Worm (Caenorhabditis elegans) whole organism, late embryonic: ENCODE measurements around the gene T07F12.2.

ENCODE experiments used
- C08G9.2 ChIP-seq: sonication (generic microtip); optimal IDR thresholded peaks from 2 replicates; lab custom pipeline; 2016; ENCODE audit warnings: mild to moderate bottlenecking, missing genetic modification characterization, moderate library complexity, missing compliant biosample characterization
- F13H6.1 ChIP-seq: sonication (generic microtip); optimal IDR thresholded peaks from 2 replicates; lab custom pipeline; 2016; ENCODE audit warnings: missing genetic modification characterization, missing compliant biosample characterization
- K02D7.2 ChIP-seq: sonication (generic microtip); optimal IDR thresholded peaks from 2 replicates; lab custom pipeline; 2017; ENCODE audit warnings: mild to moderate bottlenecking, missing genetic modification characterization, missing compliant biosample characterization
- Y22D7AL.16 ChIP-seq: sonication (generic microtip); optimal IDR thresholded peaks from 2 replicates; lab custom pipeline; 2016; ENCODE audit warnings: missing genetic modification characterization, missing compliant biosample characterization
- ceh-2 ChIP-seq: sonication (generic microtip); optimal IDR thresholded peaks from 2 replicates; lab custom pipeline; 2016; ENCODE audit warnings: missing genotype, missing genetic modification characterization, missing compliant biosample characterization
- ceh-24 ChIP-seq: sonication (generic microtip); optimal IDR thresholded peaks from 2 replicates; lab custom pipeline; 2016; ENCODE audit warnings: mild to moderate bottlenecking, missing genetic modification characterization, missing compliant biosample characterization
- ceh-31 ChIP-seq: sonication (generic microtip); optimal IDR thresholded peaks from 2 replicates; lab custom pipeline; 2016; ENCODE audit warnings: missing genetic modification characterization, missing compliant biosample characterization
- ceh-34 ChIP-seq: sonication (generic microtip); optimal IDR thresholded peaks from 2 replicates; lab custom pipeline; 2016; ENCODE audit warnings: mild to moderate bottlenecking, missing genetic modification characterization, missing compliant biosample characterization
- ceh-45 ChIP-seq: fragments of 200-800 bp; sonication (Bioruptor generic); IDR thresholded peaks from 2 replicates; pipeline ENCODE4 v1.3.6; 2022; ENCODE audit warnings: missing genetic modification reagents, missing genetic modification characterization, missing compliant biosample characterization
- ceh-48 ChIP-seq: sonication (generic microtip); optimal IDR thresholded peaks from 2 replicates; lab custom pipeline; 2016; ENCODE audit warnings: missing genetic modification characterization, inconsistent platforms, missing compliant biosample characterization
- ceh-6 ChIP-seq: fragments of 200-800 bp; sonication (Bioruptor generic); optimal IDR thresholded peaks from 2 replicates; lab custom pipeline; 2018; ENCODE audit warnings: mild to moderate bottlenecking, missing genetic modification characterization, missing compliant biosample characterization
- ceh-9 ChIP-seq: sonication (generic microtip); optimal IDR thresholded peaks from 2 replicates; lab custom pipeline; 2016; ENCODE audit warnings: mild to moderate bottlenecking, missing genetic modification characterization, inconsistent platforms, missing compliant biosample characterization
- elt-2 ChIP-seq: sonication (generic microtip); optimal IDR thresholded peaks from 2 replicates; lab custom pipeline; 2016; ENCODE audit warnings: missing genetic modification reagents, missing genetic modification characterization, missing compliant biosample characterization
- elt-4 ChIP-seq: sonication (generic microtip); optimal IDR thresholded peaks from 2 replicates; lab custom pipeline; 2016; ENCODE audit warnings: missing genetic modification characterization, missing compliant biosample characterization
- ets-4 ChIP-seq: sonication (generic microtip); optimal IDR thresholded peaks from 2 replicates; lab custom pipeline; 2016; ENCODE audit warnings: missing genetic modification characterization, missing compliant biosample characterization
- fax-1 ChIP-seq: sonication (generic microtip); optimal IDR thresholded peaks from 2 replicates; lab custom pipeline; 2016; ENCODE audit warnings: missing genotype, missing genetic modification characterization, missing compliant biosample characterization
- fkh-10 ChIP-seq: fragments of 150-350 bp; optimal IDR thresholded peaks from 2 replicates; lab custom pipeline; 2014; ENCODE audit warnings: missing biosample characterization, missing genetic modification reagents, missing genetic modification characterization
- gmeb-2 ChIP-seq: sonication (generic microtip); optimal IDR thresholded peaks from 2 replicates; lab custom pipeline; 2016; ENCODE audit warnings: missing genetic modification characterization, inconsistent platforms, missing compliant biosample characterization
- hlh-15 ChIP-seq: sonication (generic microtip); optimal IDR thresholded peaks from 2 replicates; lab custom pipeline; 2016; ENCODE audit warnings: missing genetic modification characterization, missing compliant biosample characterization
- hlh-6 ChIP-seq: sonication (generic microtip); optimal IDR thresholded peaks from 2 replicates; lab custom pipeline; 2016; ENCODE audit warnings: missing genotype, missing genetic modification characterization, missing compliant biosample characterization
- madf-2 ChIP-seq: sonication (generic microtip); optimal IDR thresholded peaks from 2 replicates; lab custom pipeline; 2017; ENCODE audit warnings: missing genetic modification characterization, missing compliant biosample characterization
- mec-3 ChIP-seq: sonication (generic microtip); optimal IDR thresholded peaks from 2 replicates; lab custom pipeline; 2016; ENCODE audit warnings: borderline replicate concordance, missing genetic modification characterization, missing compliant biosample characterization
- nhr-11 ChIP-seq: fragments of 150-350 bp; optimal IDR thresholded peaks from 2 replicates; lab custom pipeline; 2014; ENCODE audit warnings: missing biosample characterization, missing genetic modification characterization
- pha-2 ChIP-seq: sonication (generic microtip); optimal IDR thresholded peaks from 2 replicates; lab custom pipeline; 2017; ENCODE audit warnings: mild to moderate bottlenecking, missing genetic modification characterization, missing compliant biosample characterization
- pha-4 ChIP-seq: fragments of 150-350 bp; optimal IDR thresholded peaks from 2 replicates; lab custom pipeline; 2018; ENCODE audit warnings: missing biosample characterization, missing genetic modification reagents, missing genetic modification characterization
- rnt-1 ChIP-seq: sonication (generic microtip); optimal IDR thresholded peaks from 2 replicates; lab custom pipeline; 2016; ENCODE audit warnings: missing genetic modification characterization, missing compliant biosample characterization
- tbx-7 ChIP-seq: sonication (generic microtip); optimal IDR thresholded peaks from 2 replicates; lab custom pipeline; 2016; ENCODE audit warnings: missing genotype, missing genetic modification characterization, missing compliant biosample characterization
- unc-3 ChIP-seq, 2 experiments: fragments of 200-800 bp in 1 of 2; sonication (Bioruptor generic) in 1 of 2; sonication (generic microtip) in 1 of 2; conservative IDR thresholded peaks in 1 of 2; optimal IDR thresholded peaks in 1 of 2; 2 replicates each; pipeline versions ENCODE4 v1.3.6 to Lab custom; 2016 to 2022; ENCODE audit warnings: missing compliant biosample characterization in 2 of 2, missing genetic modification characterization in 2 of 2, missing genetic modification reagents in 1 of 2
- unc-42 ChIP-seq: sonication (generic microtip); optimal IDR thresholded peaks from 2 replicates; lab custom pipeline; 2016; ENCODE audit warnings: missing genotype, missing genetic modification characterization, missing compliant biosample characterization
- unc-86 ChIP-seq: sonication (generic microtip); optimal IDR thresholded peaks from 2 replicates; lab custom pipeline; 2016; ENCODE audit warnings: missing genetic modification characterization, missing compliant biosample characterization
- ztf-16 ChIP-seq: sonication (generic microtip); optimal IDR thresholded peaks from 2 replicates; lab custom pipeline; 2017; ENCODE audit warnings: missing genetic modification characterization, missing compliant biosample characterization

T07F12.2 gene

ce11 chrX:4862062-4862461, 28.0 kb upstream of the T07F12.2 start:
- TF ChIP-seq hlh-6 (tag; lab: Kevin White, UChicago), result no peak
- no peak for TF ChIP-seq Y22D7AL.16 (tag; lab: Kevin White, UChicago)
- no peak for TF ChIP-seq ceh-2
- TF ChIP-seq unc-42, result no peak
- no peak for TF ChIP-seq madf-2
- no peak for TF ChIP-seq ceh-6 (GFP tag; lab: Kevin White, UChicago)
- TF ChIP-seq ets-4 (tag; lab: Kevin White, UChicago), result no peak
- TF ChIP-seq elt-4 (tag; lab: Kevin White, UChicago), result no peak
- TF ChIP-seq C08G9.2, result no peak
- no peak for TF ChIP-seq ceh-9 (tag; lab: Kevin White, UChicago)

ce11 chrX:4864214-4864613, 25.8 kb upstream of the T07F12.2 start:
- no peak for TF ChIP-seq ceh-45 (GFP tag; lab: Robert Waterston, UW)
- TF ChIP-seq unc-3 (GFP tag; conservative IDR thresholded peaks at IDR 0.05; lab: Robert Waterston, UW), result no peak
- TF ChIP-seq unc-3 (tag; optimal IDR thresholded peaks at IDR 0.05; lab: Kevin White, UChicago), result no peak
- no peak for TF ChIP-seq hlh-15 (tag; lab: Kevin White, UChicago)
- TF ChIP-seq rnt-1 (tag; lab: Kevin White, UChicago), result no peak
- TF ChIP-seq pha-2 (tag; lab: Kevin White, UChicago), result no peak
- TF ChIP-seq tbx-7, result no peak
- no peak for TF ChIP-seq unc-86 (tag; lab: Kevin White, UChicago)
- TF ChIP-seq K02D7.2 (tag; lab: Kevin White, UChicago), result no peak
- TF ChIP-seq elt-2 (tag; lab: Kevin White, UChicago), result no peak
- no peak for TF ChIP-seq F13H6.1 (tag; lab: Kevin White, UChicago)
- TF ChIP-seq gmeb-2 (tag; lab: Kevin White, UChicago), result no peak
- no peak for TF ChIP-seq mec-3 (tag; lab: Kevin White, UChicago)
- TF ChIP-seq elt-4 (tag; lab: Kevin White, UChicago), result no peak
- TF ChIP-seq ceh-6 (GFP tag; lab: Kevin White, UChicago), result no peak
- no peak for TF ChIP-seq ceh-24

ce11 chrX:4865798-4866197, 24.2 kb upstream of the T07F12.2 start, which contains the start of gene ntc-1:
Gene ntc-1, plus strand, starts transcription at chrX:4866098.
- no peak for TF ChIP-seq ceh-48 (tag; lab: Kevin White, UChicago)

ce11 chrX:4869627-4870026, 20.4 kb upstream of the T07F12.2 start:
- TF ChIP-seq elt-4 (tag; lab: Kevin White, UChicago) (no peak), unc-42 (peak; percentile 93), ceh-31 (tag; lab: Kevin White, UChicago) (peak; percentile 18), ceh-34 (tag; lab: Kevin White, UChicago) (no peak)

ce11 chrX:4870683-4871082, 19.4 kb upstream of the T07F12.2 start:
- TF ChIP-seq unc-3 (GFP tag; conservative IDR thresholded peaks at IDR 0.05; lab: Robert Waterston, UW) (no peak), unc-3 (tag; optimal IDR thresholded peaks at IDR 0.05; lab: Kevin White, UChicago) (no peak), nhr-11 (tag; lab: Kevin White, UChicago) (no peak), fkh-10 (GFP tag; lab: Kevin White, UChicago) (peak; percentile 31), unc-42 (peak; percentile 66)
- TF ChIP-seq, all 69 proteins: peak for 2

ce11 chrX:4872758-4873157, 17.3 kb upstream of the T07F12.2 start:
- TF ChIP-seq pha-4 (tag; lab: Kevin White, UChicago) (no peak), ztf-16 (tag; lab: Kevin White, UChicago) (no peak), fax-1 (tag; lab: Kevin White, UChicago) (no peak), unc-86 (tag; lab: Kevin White, UChicago) (no peak), mec-3 (tag; lab: Kevin White, UChicago) (no peak), ceh-45 (GFP tag; lab: Robert Waterston, UW) (no peak)
